Fruit fly (Drosophila melanogaster): ENCODE measurements around the gene CG6028.

DNA sequence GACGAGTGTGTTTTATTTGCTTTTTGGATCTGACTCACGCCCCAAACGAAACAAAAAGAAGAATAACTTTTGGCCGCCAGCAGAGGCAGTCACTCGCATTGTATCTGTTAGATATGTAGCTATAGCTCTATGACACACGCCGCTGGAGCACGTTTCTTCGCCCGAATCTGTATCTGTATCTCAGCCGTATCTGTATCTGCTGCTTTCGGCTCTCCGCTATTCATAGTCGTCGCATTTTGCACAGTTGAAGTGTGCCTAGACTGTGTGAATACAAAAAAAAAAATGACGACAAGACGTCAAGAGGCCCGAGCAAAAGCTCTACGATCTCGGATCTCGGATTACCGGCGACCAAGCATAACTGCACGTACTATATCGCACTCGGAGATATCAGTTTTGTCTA, 21.4 kb upstream of the CG6028 start:
- TF ChIP-seq Myc (optimal IDR thresholded peaks at IDR 0.05): no peak
- TF ChIP-seq h (optimal IDR thresholded peaks at IDR 0.05): no peak
- no peak for TF ChIP-seq Sin3A (optimal IDR thresholded peaks at IDR 0.05)
- no peak for TF ChIP-seq ttk (optimal IDR thresholded peaks at IDR 0.05)
